Fruit fly (Drosophila melanogaster): Measurements from ENCODE around the gene CG13992.

- TF ChIP-seq insv (optimal IDR thresholded peaks at IDR 0.05) (no peak), psq (optimal IDR thresholded peaks at IDR 0.05) (no peak)
Measured at dm6 chr2L:5944305-5945282, 23.0 kb downstream of the CG13992 start.

Data from Kc167 (cell line).